Worm (Caenorhabditis elegans) whole organism, midembryonic: Measurements from ENCODE around the gene cysl-3.

ENCODE experiments used
- T22C8.4 ChIP-seq: fragments of 200-800 bp; sonication (Bioruptor generic); IDR thresholded peaks from 2 replicates; pipeline ENCODE4 v1.3.6; 2022; ENCODE audit warnings: missing genetic modification characterization, missing compliant biosample characterization
- cog-1 ChIP-seq: sonication (generic microtip); optimal IDR thresholded peaks from 2 replicates; lab custom pipeline; 2016; ENCODE audit warnings: missing genetic modification characterization, missing compliant biosample characterization
- flt-1 ChIP-seq: fragments of 200-800 bp; sonication (Bioruptor generic); IDR thresholded peaks from 2 replicates; pipeline ENCODE4 v1.3.6; 2022; ENCODE audit warnings: missing genetic modification characterization, missing compliant biosample characterization
- klf-2 ChIP-seq: fragments of 200-800 bp; sonication (Bioruptor generic); conservative IDR thresholded peaks from 2 replicates; pipeline ENCODE4 v1.3.6; 2022; ENCODE audit warnings: missing genetic modification reagents, missing genetic modification characterization, missing compliant biosample characterization
- med-1 ChIP-seq: sonication (generic microtip); optimal IDR thresholded peaks from 2 replicates; lab custom pipeline; 2017; ENCODE audit warnings: missing genetic modification characterization, mild to moderate bottlenecking, missing compliant biosample characterization, antibody characterized with exemption, missing genetic modification reagents; ENCODE audit not compliant: insufficient read depth
- ref-1 ChIP-seq: fragments of 200-800 bp; sonication (Bioruptor generic); conservative IDR thresholded peaks from 2 replicates; pipeline ENCODE4 v1.3.6; 2022; ENCODE audit warnings: missing genetic modification reagents, missing genetic modification characterization, missing compliant biosample characterization
- tab-1 ChIP-seq: fragments of 200-800 bp; sonication (Bioruptor generic); IDR thresholded peaks from 2 replicates; pipeline ENCODE4 v1.3.6; 2022; ENCODE audit warnings: missing genetic modification characterization, missing compliant biosample characterization
- ztf-23 ChIP-seq: fragments of 200-800 bp; sonication (Bioruptor generic); IDR thresholded peaks from 2 replicates; pipeline ENCODE4 v1.3.6; 2022; ENCODE audit warnings: missing genetic modification reagents, missing genetic modification characterization, missing compliant biosample characterization
- ztf-29 ChIP-seq: fragments of 200-800 bp; sonication (Bioruptor generic); IDR thresholded peaks from 2 replicates; pipeline ENCODE4 v1.3.6; 2022; ENCODE audit warnings: missing genetic modification reagents, missing genetic modification characterization, missing compliant biosample characterization

cysl-3 gene

DNA sequence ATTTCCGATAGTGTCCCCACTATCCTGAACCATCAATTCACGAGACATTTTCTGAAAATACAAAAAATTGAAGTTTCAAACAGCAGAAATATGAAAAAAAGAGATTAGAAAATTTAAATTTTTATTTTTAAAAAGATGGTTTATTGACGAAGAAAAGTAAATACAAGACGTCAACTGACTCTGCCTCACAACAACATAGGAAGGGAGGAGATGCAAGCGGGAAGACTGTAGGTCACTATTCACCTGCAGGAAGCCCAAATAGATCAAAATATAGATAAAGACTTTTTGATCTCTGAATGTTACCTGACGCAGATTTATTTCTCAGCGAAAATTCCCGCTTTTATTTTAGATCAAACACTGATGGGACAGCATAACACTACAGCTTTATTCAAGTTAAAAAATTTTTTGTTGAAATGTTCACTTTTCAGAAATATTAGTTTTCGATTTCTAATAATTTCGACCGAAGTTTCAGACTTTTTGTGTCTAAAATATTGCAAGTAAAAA lies at the start of gene cysl-3:
cysl-3 (minus strand) TSS at position 51 of the 504 bp plus-strand sequence.
- TF ChIP-seq ztf-29, result no peak
- TF ChIP-seq ref-1, result no peak
- no peak for TF ChIP-seq med-1 (GFP tag; lab: Kevin White, UChicago)
- no peak for TF ChIP-seq tab-1
- TF ChIP-seq T22C8.4, result no peak
- TF ChIP-seq cog-1 (tag; lab: Kevin White, UChicago), result no peak
- no peak for TF ChIP-seq ztf-23 (GFP tag; lab: Robert Waterston, UW)
- no peak for TF ChIP-seq flt-1

DNA sequence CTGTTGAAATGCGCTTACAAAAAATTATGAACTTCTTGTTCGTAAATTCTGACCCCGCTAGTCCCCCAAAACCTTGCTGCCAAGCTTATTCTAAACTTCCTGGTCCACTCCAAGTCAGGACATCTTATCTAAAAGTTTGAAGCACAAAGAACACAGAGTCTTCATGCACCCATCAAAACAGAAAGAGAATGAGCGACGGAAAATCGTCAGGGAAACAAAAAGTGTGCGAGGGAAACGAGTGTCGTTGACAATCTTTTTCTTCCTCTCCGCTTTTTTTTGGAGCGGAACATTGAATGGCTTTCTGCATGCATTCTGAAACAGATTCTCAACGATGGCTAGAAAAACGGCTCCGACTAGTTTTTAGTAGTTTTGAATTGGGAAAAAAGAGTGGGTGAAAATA lies 49.3 kb upstream of the cysl-3 start:
- TF ChIP-seq ref-1 (no peak), ztf-29 (no peak), ztf-23 (GFP tag; lab: Robert Waterston, UW) (no peak)

DNA sequence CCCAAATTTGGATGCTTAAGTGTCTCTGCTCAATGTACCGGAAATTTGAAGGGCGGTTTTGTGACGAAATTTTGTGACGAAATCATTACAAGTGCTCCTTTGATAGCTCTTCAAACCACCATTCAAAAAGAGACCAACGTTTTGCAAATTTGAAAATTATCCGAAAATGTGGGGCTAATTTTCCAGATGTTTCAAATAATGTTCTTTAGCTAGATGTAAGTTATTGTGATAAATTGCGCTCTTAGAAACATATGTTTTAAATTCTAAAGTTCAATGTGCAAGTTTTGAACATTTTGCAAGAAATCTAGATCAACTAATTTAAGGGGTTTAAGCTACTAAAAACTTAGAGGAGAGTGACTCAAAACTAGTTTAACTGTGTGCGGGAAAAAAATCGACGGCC lies 44.9 kb upstream of the cysl-3 start:
- no peak for TF ChIP-seq med-1 (GFP tag; lab: Kevin White, UChicago)
- no peak for TF ChIP-seq flt-1
- TF ChIP-seq cog-1 (tag; lab: Kevin White, UChicago), result no peak
- TF ChIP-seq ref-1, result no peak
- no peak for TF ChIP-seq ztf-23 (GFP tag; lab: Robert Waterston, UW)
- no peak for TF ChIP-seq tab-1
- TF ChIP-seq T22C8.4, result no peak
- TF ChIP-seq ztf-29, result no peak
- TF ChIP-seq klf-2 (GFP tag; lab: Robert Waterston, UW), result no peak

ce11 chrV:3814938-3815337 lies 39.0 kb upstream of the cysl-3 start, which contains the start of gene H10D18.1:
Gene H10D18.1, plus strand, starts transcription at chrV:3815214.
- TF ChIP-seq tab-1 (no peak), ztf-23 (GFP tag; lab: Robert Waterston, UW) (no peak), cog-1 (tag; lab: Kevin White, UChicago) (no peak), med-1 (GFP tag; lab: Kevin White, UChicago) (no peak), klf-2 (GFP tag; lab: Robert Waterston, UW) (no peak), T22C8.4 (no peak), ref-1 (no peak), flt-1 (no peak), ztf-29 (no peak)

- TF ChIP-seq tab-1 (no peak), T22C8.4 (no peak), med-1 (GFP tag; lab: Kevin White, UChicago) (no peak), ztf-23 (GFP tag; lab: Robert Waterston, UW) (no peak), ref-1 (no peak), flt-1 (no peak), klf-2 (GFP tag; lab: Robert Waterston, UW) (no peak), ztf-29 (no peak), cog-1 (tag; lab: Kevin White, UChicago) (no peak)
Observed at ce11 chrV:3814009-3814408, 38.1 kb upstream of the cysl-3 start.

DNA sequence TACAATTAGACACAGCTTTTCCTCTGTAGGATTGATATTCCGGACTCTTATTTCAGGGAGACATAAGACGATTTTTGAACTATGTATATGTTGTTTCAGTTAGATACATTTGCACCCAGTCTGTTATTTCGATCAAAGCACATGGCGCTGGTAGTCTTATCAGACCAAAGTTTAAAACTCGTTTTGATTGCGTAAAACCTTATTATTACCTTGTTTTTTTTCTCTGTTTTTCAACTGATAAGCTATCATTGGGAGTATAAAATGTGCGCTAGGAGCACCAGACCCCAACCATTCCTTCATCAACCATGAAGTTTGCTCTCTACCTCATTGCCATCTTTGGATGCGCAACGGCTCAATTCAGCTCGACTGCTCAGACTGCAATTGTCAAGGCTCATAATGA lies 36.4 kb upstream of the cysl-3 start, which contains the start of gene scl-12:
scl-12 (plus strand) TSS at position 301 of the 400 bp plus-strand sequence.
- TF ChIP-seq ztf-29 (no peak), klf-2 (GFP tag; lab: Robert Waterston, UW) (no peak), T22C8.4 (no peak), med-1 (GFP tag; lab: Kevin White, UChicago) (no peak), cog-1 (tag; lab: Kevin White, UChicago) (no peak), tab-1 (no peak), ztf-23 (GFP tag; lab: Robert Waterston, UW) (no peak), ref-1 (no peak)

DNA sequence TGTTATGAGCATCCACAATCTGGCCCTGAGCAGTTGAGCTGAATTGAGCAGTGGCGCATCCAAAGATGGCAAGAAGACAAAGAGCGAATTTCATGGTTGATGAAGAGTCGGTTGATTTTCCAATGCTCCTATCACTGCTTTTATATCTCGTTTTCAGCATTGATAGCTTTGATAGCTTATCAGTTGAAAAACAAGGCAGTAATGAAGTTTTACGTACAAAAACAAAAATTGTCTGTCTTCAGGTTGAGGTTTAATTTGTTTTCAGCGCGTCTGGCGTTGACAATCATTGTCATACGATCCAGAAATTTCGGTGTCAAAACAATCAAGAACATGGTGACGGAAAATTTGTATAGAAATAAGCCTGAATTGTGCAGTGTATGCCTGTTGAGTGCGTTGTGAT lies 35.6 kb upstream of the cysl-3 start, which contains the start of gene scl-13:
scl-13 (minus strand) TSS at position 101 of the 400 bp plus-strand sequence.
- TF ChIP-seq tab-1 (no peak), klf-2 (GFP tag; lab: Robert Waterston, UW) (no peak), med-1 (GFP tag; lab: Kevin White, UChicago) (no peak), ref-1 (no peak), ztf-23 (GFP tag; lab: Robert Waterston, UW) (no peak), cog-1 (tag; lab: Kevin White, UChicago) (no peak)

ce11 chrV:3810035-3810434 lies 34.1 kb upstream of the cysl-3 start:
- TF ChIP-seq ref-1, result no peak
- TF ChIP-seq ztf-29, result no peak
- no peak for TF ChIP-seq cog-1 (tag; lab: Kevin White, UChicago)
- TF ChIP-seq T22C8.4, result no peak
- no peak for TF ChIP-seq ztf-23 (GFP tag; lab: Robert Waterston, UW)
- TF ChIP-seq med-1 (GFP tag; lab: Kevin White, UChicago), result no peak
- no peak for TF ChIP-seq klf-2 (GFP tag; lab: Robert Waterston, UW)
- no peak for TF ChIP-seq flt-1
- TF ChIP-seq tab-1, result no peak

DNA sequence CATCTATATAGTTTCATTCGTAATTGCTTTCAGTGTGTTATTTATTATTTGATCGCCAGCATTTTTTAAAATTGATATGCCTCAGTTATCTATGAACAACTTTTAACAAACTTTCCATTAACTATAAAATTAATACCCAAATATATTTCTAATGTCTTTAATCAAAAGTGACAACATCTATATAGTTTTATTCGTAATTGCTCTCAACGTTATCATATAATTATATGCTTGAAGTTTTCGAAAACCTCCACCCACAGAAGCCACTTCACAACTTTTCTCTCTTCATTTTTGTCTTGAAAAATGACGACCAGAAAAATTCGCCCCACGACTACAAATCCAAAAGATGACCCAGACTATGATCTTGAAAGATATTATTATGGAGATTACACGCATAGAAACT lies 32.4 kb upstream of the cysl-3 start, which contains the start of gene srw-6:
srw-6 (plus strand) TSS at position 301 of the 400 bp plus-strand sequence.
- no peak for TF ChIP-seq ref-1
- TF ChIP-seq ztf-23 (GFP tag; lab: Robert Waterston, UW), result no peak
- TF ChIP-seq klf-2 (GFP tag; lab: Robert Waterston, UW), result no peak
- TF ChIP-seq T22C8.4, result no peak
- TF ChIP-seq med-1 (GFP tag; lab: Kevin White, UChicago), result no peak
- TF ChIP-seq ztf-29, result no peak
- no peak for TF ChIP-seq cog-1 (tag; lab: Kevin White, UChicago)
- TF ChIP-seq flt-1, result no peak
- TF ChIP-seq tab-1, result no peak

DNA sequence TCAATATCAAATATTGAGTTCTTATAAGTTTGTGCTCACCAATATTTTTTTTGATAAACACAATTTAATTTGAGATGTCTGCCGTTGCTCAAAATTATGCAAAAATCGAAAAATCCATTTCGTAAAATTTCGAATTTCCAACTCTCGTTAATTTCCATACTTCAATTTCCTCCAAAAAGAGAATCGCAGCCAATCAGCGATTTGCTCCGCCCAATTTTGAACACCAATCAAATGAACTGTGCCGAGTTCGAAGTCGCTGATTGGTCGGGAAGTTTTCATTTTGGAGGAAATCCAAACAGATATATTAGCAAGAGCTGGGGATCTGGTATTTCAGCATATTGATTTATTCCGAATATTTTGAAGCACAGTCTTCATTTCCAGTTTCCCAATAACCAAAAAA lies 31.9 kb upstream of the cysl-3 start:
- no peak for TF ChIP-seq flt-1
- no peak for TF ChIP-seq ztf-23 (GFP tag; lab: Robert Waterston, UW)

DNA sequence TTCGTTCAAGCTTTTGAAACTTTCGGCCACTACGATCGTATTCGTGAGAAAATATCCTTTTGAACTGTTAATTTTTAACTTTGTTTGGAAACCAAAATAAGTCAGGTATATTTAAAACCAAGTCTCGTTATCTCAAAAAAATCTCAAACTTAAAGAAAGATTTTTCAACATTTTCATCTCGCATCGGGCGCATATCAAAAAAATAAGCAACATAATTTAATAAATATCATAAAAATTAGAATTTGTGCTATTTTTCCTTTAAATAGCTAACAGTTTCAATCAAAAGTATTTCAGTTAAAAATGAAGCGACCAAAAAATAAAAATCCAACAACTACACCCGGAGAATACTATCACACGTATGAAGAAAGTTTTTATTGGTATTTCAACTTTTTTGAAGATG lies 30.0 kb upstream of the cysl-3 start, which contains the start of gene srw-7:
srw-7 (plus strand) TSS at position 301 of the 400 bp plus-strand sequence.
- TF ChIP-seq flt-1, result no peak
- no peak for TF ChIP-seq tab-1
- no peak for TF ChIP-seq cog-1 (tag; lab: Kevin White, UChicago)
- TF ChIP-seq med-1 (GFP tag; lab: Kevin White, UChicago), result no peak
- no peak for TF ChIP-seq ztf-23 (GFP tag; lab: Robert Waterston, UW)
- TF ChIP-seq ref-1, result no peak
- TF ChIP-seq ztf-29, result no peak
- TF ChIP-seq klf-2 (GFP tag; lab: Robert Waterston, UW), result no peak
- no peak for TF ChIP-seq T22C8.4
